Worm (Caenorhabditis elegans) whole organism, late embryonic: ENCODE measurements around the gene math-8.

Source experiments
- ahr-1 ChIP-seq: sonication (generic microtip); optimal IDR thresholded peaks from 2 replicates; lab custom pipeline; 2016; ENCODE audit warnings: missing genetic modification characterization, missing compliant biosample characterization
- hlh-30 ChIP-seq: sonication (generic microtip); optimal IDR thresholded peaks from 2 replicates; lab custom pipeline; 2017; ENCODE audit warnings: antibody characterized with exemption, missing genetic modification characterization, missing compliant biosample characterization; ENCODE audit not compliant: insufficient read depth
- pha-4 ChIP-seq: fragments of 150-350 bp; optimal IDR thresholded peaks from 2 replicates; lab custom pipeline; 2018; ENCODE audit warnings: missing biosample characterization, missing genetic modification reagents, missing genetic modification characterization

- TF ChIP-seq hlh-30 (no peak), pha-4 (no peak), ahr-1 (no peak)
Observed at ce11 chrII:1869120-1869519, 19.9 kb downstream of the math-8 start, which contains the start of gene math-14.
